Worm (Caenorhabditis elegans) whole organism, late embryonic: Measurements from ENCODE around the gene W08F4.10.

ENCODE experiments used
- C08G9.2 ChIP-seq: sonication (generic microtip); optimal IDR thresholded peaks from 2 replicates; lab custom pipeline; 2016; ENCODE audit warnings: mild to moderate bottlenecking, missing genetic modification characterization, moderate library complexity, missing compliant biosample characterization
- C38D4.7 ChIP-seq: fragments of 200-800 bp; sonication (Bioruptor generic); optimal IDR thresholded peaks from 2 replicates; lab custom pipeline; 2018; ENCODE audit warnings: mild to moderate bottlenecking, missing genetic modification characterization, moderate library complexity, missing compliant biosample characterization
- K02D7.2 ChIP-seq: sonication (generic microtip); optimal IDR thresholded peaks from 2 replicates; lab custom pipeline; 2017; ENCODE audit warnings: mild to moderate bottlenecking, missing genetic modification characterization, missing compliant biosample characterization
- T23F11.4 ChIP-seq: fragments of 200-800 bp; sonication (Bioruptor generic); optimal IDR thresholded peaks from 2 replicates; lab custom pipeline; 2018; ENCODE audit warnings: mild to moderate bottlenecking, missing genetic modification characterization, missing compliant biosample characterization
- Y22D7AL.16 ChIP-seq: sonication (generic microtip); optimal IDR thresholded peaks from 2 replicates; lab custom pipeline; 2016; ENCODE audit warnings: missing genetic modification characterization, missing compliant biosample characterization
- ceh-14 ChIP-seq: sonication (generic microtip); optimal IDR thresholded peaks from 2 replicates; lab custom pipeline; 2016; ENCODE audit warnings: missing genotype, missing genetic modification characterization, missing compliant biosample characterization
- ceh-18 ChIP-seq: sonication (generic microtip); optimal IDR thresholded peaks from 2 replicates; lab custom pipeline; 2016; ENCODE audit warnings: missing genetic modification characterization, missing compliant biosample characterization
- ceh-2 ChIP-seq: sonication (generic microtip); optimal IDR thresholded peaks from 2 replicates; lab custom pipeline; 2016; ENCODE audit warnings: missing genotype, missing genetic modification characterization, missing compliant biosample characterization
- ceh-22 ChIP-seq: sonication (generic microtip); optimal IDR thresholded peaks from 2 replicates; lab custom pipeline; 2017; ENCODE audit warnings: missing biosample characterization, missing genetic modification characterization
- ceh-45 ChIP-seq: fragments of 200-800 bp; sonication (Bioruptor generic); IDR thresholded peaks from 2 replicates; pipeline ENCODE4 v1.3.6; 2022; ENCODE audit warnings: missing genetic modification reagents, missing genetic modification characterization, missing compliant biosample characterization
- ceh-48 ChIP-seq: sonication (generic microtip); optimal IDR thresholded peaks from 2 replicates; lab custom pipeline; 2016; ENCODE audit warnings: missing genetic modification characterization, inconsistent platforms, missing compliant biosample characterization
- che-1 ChIP-seq: sonication (generic microtip); optimal IDR thresholded peaks from 2 replicates; lab custom pipeline; 2016; ENCODE audit warnings: mild to moderate bottlenecking, missing genetic modification characterization, missing compliant biosample characterization
- dmd-4 ChIP-seq: sonication (generic microtip); optimal IDR thresholded peaks from 2 replicates; lab custom pipeline; 2016; ENCODE audit warnings: borderline replicate concordance, missing genetic modification characterization, missing compliant biosample characterization
- dve-1 ChIP-seq: sonication (generic microtip); optimal IDR thresholded peaks from 2 replicates; lab custom pipeline; 2017; ENCODE audit warnings: antibody characterized with exemption, mild to moderate bottlenecking, missing genetic modification characterization, missing compliant biosample characterization
- ets-4 ChIP-seq: sonication (generic microtip); optimal IDR thresholded peaks from 2 replicates; lab custom pipeline; 2016; ENCODE audit warnings: missing genetic modification characterization, missing compliant biosample characterization
- fax-1 ChIP-seq: sonication (generic microtip); optimal IDR thresholded peaks from 2 replicates; lab custom pipeline; 2016; ENCODE audit warnings: missing genotype, missing genetic modification characterization, missing compliant biosample characterization
- fkh-10 ChIP-seq: fragments of 150-350 bp; optimal IDR thresholded peaks from 2 replicates; lab custom pipeline; 2014; ENCODE audit warnings: missing biosample characterization, missing genetic modification reagents, missing genetic modification characterization
- fkh-6 ChIP-seq: sonication (generic microtip); optimal IDR thresholded peaks from 2 replicates; lab custom pipeline; 2016; ENCODE audit warnings: missing genetic modification characterization, missing compliant biosample characterization
- hlh-13 ChIP-seq: fragments of 200-800 bp; sonication (Bioruptor generic); optimal IDR thresholded peaks from 2 replicates; lab custom pipeline; 2018; ENCODE audit warnings: mild to moderate bottlenecking, missing genetic modification characterization, missing compliant biosample characterization
- hlh-15 ChIP-seq: sonication (generic microtip); optimal IDR thresholded peaks from 2 replicates; lab custom pipeline; 2016; ENCODE audit warnings: missing genetic modification characterization, missing compliant biosample characterization
- lim-6 ChIP-seq: sonication (generic microtip); optimal IDR thresholded peaks from 2 replicates; lab custom pipeline; 2016; ENCODE audit warnings: missing genetic modification characterization, missing compliant biosample characterization
- lin-11 ChIP-seq: fragments of 200-800 bp; sonication (Bioruptor generic); optimal IDR thresholded peaks from 2 replicates; lab custom pipeline; 2018; ENCODE audit warnings: mild to moderate bottlenecking, missing genetic modification characterization, missing compliant biosample characterization
- mec-3 ChIP-seq: sonication (generic microtip); optimal IDR thresholded peaks from 2 replicates; lab custom pipeline; 2016; ENCODE audit warnings: borderline replicate concordance, missing genetic modification characterization, missing compliant biosample characterization
- nfya-1 ChIP-seq: sonication (generic microtip); optimal IDR thresholded peaks from 2 replicates; lab custom pipeline; 2017; ENCODE audit warnings: missing genetic modification characterization, mild to moderate bottlenecking, missing compliant biosample characterization, antibody characterized with exemption, moderate library complexity
- nhr-11 ChIP-seq: fragments of 150-350 bp; optimal IDR thresholded peaks from 2 replicates; lab custom pipeline; 2014; ENCODE audit warnings: missing biosample characterization, missing genetic modification characterization
- nhr-232 ChIP-seq: sonication (generic microtip); optimal IDR thresholded peaks from 2 replicates; lab custom pipeline; 2016; ENCODE audit warnings: missing genetic modification characterization, missing compliant biosample characterization
- pat-9 ChIP-seq: fragments of 200-800 bp; sonication (Bioruptor generic); optimal IDR thresholded peaks from 2 replicates; lab custom pipeline; 2018; ENCODE audit warnings: mild to moderate bottlenecking, missing genetic modification characterization, moderate library complexity, missing compliant biosample characterization
- pqm-1 ChIP-seq: sonication (generic microtip); optimal IDR thresholded peaks from 2 replicates; lab custom pipeline; 2016; ENCODE audit warnings: missing genetic modification characterization, missing compliant biosample characterization
- sox-2 ChIP-seq: fragments of 200-800 bp; sonication (Bioruptor generic); IDR thresholded peaks from 2 replicates; pipeline ENCODE4 v1.3.6; 2022; ENCODE audit warnings: missing genetic modification reagents, missing genetic modification characterization, missing compliant biosample characterization
- syd-9 ChIP-seq: sonication (generic microtip); optimal IDR thresholded peaks from 2 replicates; lab custom pipeline; 2016; ENCODE audit warnings: mild to moderate bottlenecking, missing genetic modification characterization, moderate library complexity, missing compliant biosample characterization
- unc-42 ChIP-seq: sonication (generic microtip); optimal IDR thresholded peaks from 2 replicates; lab custom pipeline; 2016; ENCODE audit warnings: missing genotype, missing genetic modification characterization, missing compliant biosample characterization
- unc-55 ChIP-seq: sonication (generic microtip); optimal IDR thresholded peaks from 2 replicates; lab custom pipeline; 2017; ENCODE audit warnings: missing biosample characterization, missing genetic modification reagents, missing genetic modification characterization
- ztf-16 ChIP-seq: sonication (generic microtip); optimal IDR thresholded peaks from 2 replicates; lab custom pipeline; 2017; ENCODE audit warnings: missing genetic modification characterization, missing compliant biosample characterization

The W08F4.10 gene

DNA sequence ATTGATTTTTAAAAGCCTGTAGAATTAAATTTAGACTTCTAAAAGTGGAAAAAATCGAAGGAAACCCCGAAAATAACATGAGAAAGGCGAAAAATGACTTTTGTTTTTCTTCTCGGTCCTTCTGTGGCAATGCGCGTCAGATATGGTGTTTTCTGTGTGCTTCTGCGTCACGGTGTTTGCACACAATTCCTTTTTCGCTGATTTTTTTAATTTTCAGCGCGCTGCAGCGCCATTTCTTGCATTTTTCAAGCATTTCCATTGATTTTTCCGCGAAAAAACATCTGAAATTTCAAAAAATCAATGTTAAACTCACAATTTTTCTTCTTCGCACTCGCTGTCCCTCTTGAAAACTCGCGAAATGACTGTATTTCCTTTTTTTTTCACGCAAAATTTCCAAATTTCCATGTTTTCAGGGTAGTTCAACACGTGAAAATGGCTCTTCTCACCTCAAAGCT, 10.8 kb downstream of the W08F4.10 start, which contains the start of the genes cdc-37 and W08F4.3:
Gene cdc-37 (minus strand): TSS at position 405 of the 455 bp plus-strand sequence.
Gene W08F4.3 (plus strand): TSS at position 414 of the 455 bp plus-strand sequence.
- TF ChIP-seq T23F11.4 (no peak), unc-42 (tag; lab: Kevin White, UChicago) (peak; percentile 7), ceh-45 (no peak), hlh-15 (tag; lab: Kevin White, UChicago) (no peak), C08G9.2 (tag; lab: Kevin White, UChicago) (no peak), ceh-14 (tag; lab: Kevin White, UChicago) (no peak), ceh-18 (tag; lab: Kevin White, UChicago) (no peak), lim-6 (tag; lab: Kevin White, UChicago) (no peak)

- TF ChIP-seq ets-4 (tag; lab: Kevin White, UChicago) (no peak), K02D7.2 (tag; lab: Kevin White, UChicago) (no peak), nhr-11 (no peak), unc-42 (tag; lab: Kevin White, UChicago) (no peak), mec-3 (tag; lab: Kevin White, UChicago) (no peak), pat-9 (tag; lab: Kevin White, UChicago) (no peak), nfya-1 (no peak), lin-11 (tag; lab: Kevin White, UChicago) (no peak)
- TF ChIP-seq, all 69 proteins: peak for 0
These were observed 12.2 kb downstream of the W08F4.10 start for ce11 chrII:578803-579202.

- no peak for TF ChIP-seq dmd-4 (tag; lab: Kevin White, UChicago)
These were observed 13.4 kb downstream of the W08F4.10 start, which contains the start of gene W08F4.7 for ce11 chrII:577632-578031. Gene W08F4.7 (minus strand): TSS chrII:577732.

ce11 chrII:574064-574463, 16.9 kb downstream of the W08F4.10 start:
- no peak for TF ChIP-seq ceh-48 (tag; lab: Kevin White, UChicago)
- TF ChIP-seq, all 69 proteins: peak for 0

ce11 chrII:573580-573979, 17.4 kb downstream of the W08F4.10 start:
- peak; percentile 91 for TF ChIP-seq dve-1 (tag; lab: Kevin White, UChicago)

- no peak for TF ChIP-seq unc-42 (tag; lab: Kevin White, UChicago)
- TF ChIP-seq ceh-45, result no peak
- TF ChIP-seq ceh-14 (tag; lab: Kevin White, UChicago), result no peak
- TF ChIP-seq nhr-232 (tag; lab: Kevin White, UChicago), result no peak
- no peak for TF ChIP-seq che-1 (tag; lab: Kevin White, UChicago)
- no peak for TF ChIP-seq ets-4 (tag; lab: Kevin White, UChicago)
These were observed 19.0 kb downstream of the W08F4.10 start, which contains the start of gene mlt-8 for ce11 chrII:572010-572409. Gene mlt-8 (minus strand): TSS chrII:572110.

DNA sequence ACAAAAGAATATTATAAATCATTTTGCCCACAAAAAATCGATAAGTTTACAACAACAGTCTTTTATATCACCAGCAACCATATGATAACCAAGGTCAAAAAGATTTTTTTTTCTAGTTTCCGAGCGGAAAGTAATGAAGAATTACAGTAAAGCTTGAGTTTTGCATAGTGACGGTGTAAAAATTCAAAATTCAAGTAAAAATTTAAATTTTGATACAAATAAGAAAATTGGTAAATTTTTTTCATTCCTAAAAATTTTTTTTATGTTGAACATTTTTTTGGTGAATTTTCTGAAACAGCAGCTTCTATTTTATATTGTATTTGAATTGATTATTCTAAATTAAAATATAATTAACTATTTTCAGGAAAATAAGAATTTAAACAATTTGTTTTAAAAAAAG, 22.2 kb downstream of the W08F4.10 start, which contains the start of gene W08F4.5:
Gene W08F4.5 (minus strand): TSS at position 101 of the 400 bp plus-strand sequence.
- TF ChIP-seq Y22D7AL.16 (tag; lab: Kevin White, UChicago) (no peak), fax-1 (tag; lab: Kevin White, UChicago) (no peak), fkh-10 (GFP tag; lab: Kevin White, UChicago) (no peak), lim-6 (tag; lab: Kevin White, UChicago) (no peak), unc-55 (GFP tag; lab: Kevin White, UChicago) (no peak), hlh-13 (GFP tag; lab: Kevin White, UChicago) (no peak), ceh-2 (tag; lab: Kevin White, UChicago) (no peak), ceh-14 (tag; lab: Kevin White, UChicago) (no peak), T23F11.4 (no peak), ceh-22 (tag; lab: Kevin White, UChicago) (no peak), C38D4.7 (no peak), K02D7.2 (tag; lab: Kevin White, UChicago) (no peak), fkh-6 (tag; lab: Kevin White, UChicago) (no peak), ztf-16 (tag; lab: Kevin White, UChicago) (no peak), syd-9 (tag; lab: Kevin White, UChicago) (no peak), dmd-4 (tag; lab: Kevin White, UChicago) (no peak), sox-2 (GFP tag; lab: Robert Waterston, UW) (no peak), nhr-11 (no peak), pqm-1 (tag; lab: Kevin White, UChicago) (no peak)
